Fruit fly (Drosophila melanogaster) whole organism, adult: ENCODE results near the gene Srp68.

Experiments used
- CG11617 ChIP-seq: fragments of 200-800 bp; sonication (Bioruptor generic); optimal IDR thresholded peaks from 2 replicates; lab custom pipeline; 2017; ENCODE audit warnings: mild to moderate bottlenecking, missing biosample characterization, missing genetic modification reagents, missing genetic modification characterization
- CG12768 ChIP-seq: fragments of 200-800 bp; sonication (Bioruptor generic); optimal IDR thresholded peaks from 2 replicates; lab custom pipeline; 2017; ENCODE audit warnings: missing biosample characterization, missing genetic modification characterization, mild to moderate bottlenecking, moderate library complexity, missing genetic modification reagents
- CG14711 ChIP-seq: fragments of 200-800 bp; sonication (Bioruptor generic); optimal IDR thresholded peaks from 2 replicates; lab custom pipeline; 2018; ENCODE audit warnings: missing biosample characterization, mild to moderate bottlenecking, missing genetic modification characterization, moderate library complexity
- CG1620 ChIP-seq: fragments of 200-800 bp; sonication (Bioruptor generic); optimal IDR thresholded peaks from 2 replicates; lab custom pipeline; 2016; ENCODE audit warnings: missing biosample characterization, missing genetic modification characterization
- CG33017 ChIP-seq: fragments of 200-800 bp; sonication (Bioruptor generic); optimal IDR thresholded peaks from 2 replicates; lab custom pipeline; 2018; ENCODE audit warnings: missing biosample characterization, mild to moderate bottlenecking, missing genetic modification characterization, moderate library complexity
- CG5204 ChIP-seq: fragments of 200-800 bp; sonication (Bioruptor generic); optimal IDR thresholded peaks from 2 replicates; lab custom pipeline; 2016; ENCODE audit warnings: missing biosample characterization, missing genetic modification characterization
- CG7045 ChIP-seq: fragments of 200-800 bp; sonication (Bioruptor generic); optimal IDR thresholded peaks from 2 replicates; lab custom pipeline; 2017; ENCODE audit warnings: missing biosample characterization, mild to moderate bottlenecking, missing genetic modification characterization
- CG7101 ChIP-seq: fragments of 200-800 bp; sonication (Bioruptor generic); optimal IDR thresholded peaks from 2 replicates; lab custom pipeline; 2018; ENCODE audit warnings: missing biosample characterization, mild to moderate bottlenecking, missing genetic modification characterization, moderate library complexity
- Clk ChIP-seq: fragments of 200-800 bp; sonication (Bioruptor generic); optimal IDR thresholded peaks from 2 replicates; lab custom pipeline; 2017; ENCODE audit warnings: missing biosample characterization, missing genetic modification characterization
- Crg-1 ChIP-seq: fragments of 200-800 bp; sonication (Bioruptor generic); optimal IDR thresholded peaks from 2 replicates; lab custom pipeline; 2016; ENCODE audit warnings: missing biosample characterization, missing genetic modification characterization
- Hr96 ChIP-seq: fragments of 200-800 bp; sonication (Bioruptor generic); optimal IDR thresholded peaks from 2 replicates; lab custom pipeline; 2016; ENCODE audit warnings: missing biosample characterization, missing genetic modification characterization
- Mnt ChIP-seq: fragments of 200-800 bp; sonication (Bioruptor generic); optimal IDR thresholded peaks from 2 replicates; lab custom pipeline; 2016; ENCODE audit warnings: missing biosample characterization, mild to moderate bottlenecking, missing genetic modification characterization
- bab1 ChIP-seq: fragments of 200-800 bp; sonication (Bioruptor generic); optimal IDR thresholded peaks from 3 replicates; lab custom pipeline; 2019; ENCODE audit warnings: missing biosample characterization, mild to moderate bottlenecking, missing genetic modification characterization, moderate library complexity
- cic ChIP-seq: fragments of 200-800 bp; sonication (Bioruptor generic); optimal IDR thresholded peaks from 2 replicates; lab custom pipeline; 2017; ENCODE audit warnings: missing biosample characterization, mild to moderate bottlenecking, missing genetic modification characterization, moderate library complexity
- cnc ChIP-seq, 2 experiments: fragments of >200 bp; optimal IDR thresholded peaks; 2 replicates each; lab custom pipeline; 2017
- kay ChIP-seq: fragments of 200-800 bp; sonication (Bioruptor generic); peaks from one replicate; lab custom pipeline; 2016; ENCODE audit warnings: missing biosample characterization, missing genetic modification characterization, borderline replicate concordance
- ovo ChIP-seq: fragments of 200-800 bp; sonication (Bioruptor generic); optimal IDR thresholded peaks from 2 replicates; lab custom pipeline; 2016; ENCODE audit warnings: missing biosample characterization, missing genetic modification characterization
- pad ChIP-seq: fragments of 200-800 bp; sonication (Bioruptor generic); optimal IDR thresholded peaks from 3 replicates; lab custom pipeline; 2017; ENCODE audit warnings: missing biosample characterization, missing genetic modification characterization, mild to moderate bottlenecking, moderate library complexity, missing genetic modification reagents
- tj ChIP-seq: fragments of 200-800 bp; sonication (Bioruptor generic); optimal IDR thresholded peaks from 3 replicates; lab custom pipeline; 2017; ENCODE audit warnings: missing biosample characterization, mild to moderate bottlenecking, missing genetic modification characterization, moderate library complexity
- toe ChIP-seq: fragments of 200-800 bp; sonication (Bioruptor generic); optimal IDR thresholded peaks from 2 replicates; lab custom pipeline; 2016; ENCODE audit warnings: missing biosample characterization, missing genetic modification characterization

The Srp68 gene

dm6 chr3L:8954648-8955033 lies 20.2 kb upstream of the Srp68 start, which contains the start of gene GNBP3:
GNBP3 (plus strand) TSS chr3L:8955021.
- TF ChIP-seq Hr96 (GFP tag; lab: Kevin White, UChicago), result no peak
- TF ChIP-seq CG1620 (GFP tag; lab: Kevin White, UChicago), result no peak
- peak; percentile 71 for TF ChIP-seq CG12768
- TF ChIP-seq tj, result no peak
- no peak for TF ChIP-seq Mnt (GFP tag; lab: Kevin White, UChicago)
- TF ChIP-seq CG11617 (GFP tag; lab: Kevin White, UChicago), result no peak
- peak; percentile 62 for TF ChIP-seq CG7101 (tag; lab: Kevin White, UChicago)
- no peak for TF ChIP-seq ovo (GFP tag; lab: Kevin White, UChicago)
- TF ChIP-seq cnc (optimal IDR thresholded peaks at IDR 0.05; lab: Kevin White, UChicago), result no peak
- TF ChIP-seq toe (GFP tag; lab: Kevin White, UChicago), result no peak
- TF ChIP-seq cic, result peak; percentile 10
- no peak for TF ChIP-seq CG5204
- peak; percentile 76 for TF ChIP-seq CG33017 (tag; lab: Kevin White, UChicago)
- peak; percentile 44 for TF ChIP-seq CG7045 (GFP tag; lab: Kevin White, UChicago)
- TF ChIP-seq pad, result no peak
- TF ChIP-seq bab1 (GFP tag; lab: Kevin White, UChicago), result no peak
- TF ChIP-seq CG14711 (tag; lab: Kevin White, UChicago), result peak; percentile 43
- peak; percentile 90 for TF ChIP-seq kay (GFP tag; lab: Kevin White, UChicago)
- peak; percentile 20 for TF ChIP-seq Clk (GFP tag; lab: Kevin White, UChicago)
- TF ChIP-seq Crg-1 (GFP tag; lab: Kevin White, UChicago), result no peak

- TF ChIP-seq Clk (GFP tag; lab: Kevin White, UChicago), result no peak
- TF ChIP-seq CG14711 (tag; lab: Kevin White, UChicago), result no peak
- TF ChIP-seq Hr96 (GFP tag; lab: Kevin White, UChicago), result no peak
- no peak for TF ChIP-seq CG7101 (tag; lab: Kevin White, UChicago)
- no peak for TF ChIP-seq cnc (optimal IDR thresholded peaks at IDR 0.05; lab: Kevin White, UChicago)
- TF ChIP-seq Mnt (GFP tag; lab: Kevin White, UChicago), result no peak
- no peak for TF ChIP-seq pad
Observed at dm6 chr3L:8955199-8955598, 19.6 kb upstream of the Srp68 start.

DNA sequence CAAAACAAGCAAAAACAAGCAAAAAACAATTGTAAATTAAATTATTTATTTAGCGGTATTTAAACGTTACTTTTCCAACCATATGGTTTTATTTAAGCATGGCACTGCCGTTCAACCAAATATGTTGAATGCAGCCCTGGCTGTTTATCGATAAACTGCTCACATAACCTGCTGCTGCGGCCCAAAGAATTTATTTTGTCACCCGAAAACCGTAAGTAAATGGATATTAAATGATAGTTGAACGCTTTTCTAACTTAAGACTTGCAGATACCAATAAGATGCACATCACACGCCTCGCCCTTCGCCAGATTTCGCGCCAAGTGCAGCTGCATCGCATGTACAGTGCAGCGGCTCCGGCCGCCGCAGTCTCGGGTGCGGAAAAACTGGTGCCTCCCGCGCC lies 18.2 kb upstream of the Srp68 start, which contains the start of gene mRpL12:
mRpL12 (plus strand) TSS at position 123 of the 400 bp plus-strand sequence.
- peak; percentile 4 for TF ChIP-seq Mnt (GFP tag; lab: Kevin White, UChicago)
- no peak for TF ChIP-seq cnc (optimal IDR thresholded peaks at IDR 0.05; lab: Kevin White, UChicago)
- peak; percentile 4 for TF ChIP-seq kay (GFP tag; lab: Kevin White, UChicago)

DNA sequence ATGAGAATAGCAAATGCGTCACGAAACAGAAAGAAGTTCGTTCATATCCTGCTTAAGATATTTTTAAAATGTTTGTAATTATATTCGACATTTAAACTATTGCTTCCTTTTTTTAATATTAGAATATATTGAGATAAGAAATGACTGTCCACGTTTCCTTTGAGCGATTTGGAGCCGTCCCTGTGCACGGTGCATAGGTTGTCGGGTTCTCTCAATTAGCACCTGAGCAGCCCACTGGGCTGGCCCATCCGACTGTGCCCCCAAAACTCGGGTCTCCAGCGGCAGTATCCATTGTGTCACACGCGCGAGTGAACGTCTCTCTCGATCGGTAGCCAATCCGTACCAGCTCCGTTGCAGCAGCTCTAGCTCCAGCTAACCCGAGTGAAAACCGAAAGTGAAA lies 16.3 kb upstream of the Srp68 start, which contains the start of gene CG13313:
CG13313 (plus strand) TSS at position 301 of the 400 bp plus-strand sequence.
- TF ChIP-seq Crg-1 (GFP tag; lab: Kevin White, UChicago) (no peak), CG33017 (tag; lab: Kevin White, UChicago) (no peak), bab1 (GFP tag; lab: Kevin White, UChicago) (no peak), cnc (optimal IDR thresholded peaks at IDR 0.05; lab: Kevin White, UChicago) (no peak), toe (GFP tag; lab: Kevin White, UChicago) (no peak), CG14711 (tag; lab: Kevin White, UChicago) (no peak), CG12768 (no peak), CG7045 (GFP tag; lab: Kevin White, UChicago) (no peak), CG7101 (tag; lab: Kevin White, UChicago) (no peak), ovo (GFP tag; lab: Kevin White, UChicago) (no peak), tj (no peak), kay (GFP tag; lab: Kevin White, UChicago) (no peak)

- TF ChIP-seq CG11617 (GFP tag; lab: Kevin White, UChicago) (no peak), CG5204 (no peak), Clk (GFP tag; lab: Kevin White, UChicago) (no peak), CG1620 (GFP tag; lab: Kevin White, UChicago) (no peak), cic (no peak), ovo (GFP tag; lab: Kevin White, UChicago) (no peak), Crg-1 (GFP tag; lab: Kevin White, UChicago) (no peak), CG33017 (tag; lab: Kevin White, UChicago) (no peak), CG14711 (tag; lab: Kevin White, UChicago) (no peak), kay (GFP tag; lab: Kevin White, UChicago) (no peak), cnc (optimal IDR thresholded peaks at IDR 0.05; lab: Kevin White, UChicago) (no peak), pad (no peak), toe (GFP tag; lab: Kevin White, UChicago) (no peak), CG7101 (tag; lab: Kevin White, UChicago) (no peak), bab1 (GFP tag; lab: Kevin White, UChicago) (no peak), Mnt (GFP tag; lab: Kevin White, UChicago) (no peak), tj (no peak), CG7045 (GFP tag; lab: Kevin White, UChicago) (no peak), CG12768 (no peak)
Observed at dm6 chr3L:8964458-8964857, 10.4 kb upstream of the Srp68 start, which contains the start of gene ValRS-m. ValRS-m (minus strand) TSS chr3L:8964769.

- TF ChIP-seq CG1620 (GFP tag; lab: Kevin White, UChicago) (no peak), bab1 (GFP tag; lab: Kevin White, UChicago) (peak; percentile 30)
Observed at dm6 chr3L:8966324-8967011, 8.4 kb upstream of the Srp68 start, which contains the start of the genes CG5653 and CG5021. CG5653 (minus strand) TSS chr3L:8966374. CG5021 (plus strand) TSS chr3L:8966829.
